Worm (Caenorhabditis elegans) whole organism, L4 larva: ENCODE data around the gene C34F6.1.

Source experiments
- F10B5.3 ChIP-seq: sonication (generic microtip); optimal IDR thresholded peaks from 2 replicates; lab custom pipeline; 2016; ENCODE audit warnings: mild to moderate bottlenecking, missing genetic modification characterization, missing compliant biosample characterization
- F44E2.7 ChIP-seq: fragments of 200-800 bp; sonication (Bioruptor generic); IDR thresholded peaks from 2 replicates; pipeline ENCODE4 v2.1.2; 2022; ENCODE audit warnings: missing genetic modification characterization, missing compliant biosample characterization
- R02D3.7 ChIP-seq: fragments of 150-350 bp; sonication (generic microtip); optimal IDR thresholded peaks from 3 replicates; lab custom pipeline; 2014; ENCODE audit warnings: missing biosample characterization, missing genetic modification characterization
- T20F7.1 ChIP-seq: fragments of 200-800 bp; sonication (Bioruptor generic); optimal IDR thresholded peaks from 2 replicates; lab custom pipeline; 2018; ENCODE audit warnings: mild to moderate bottlenecking, missing genetic modification characterization, missing compliant biosample characterization
- Y105C5A.15 ChIP-seq: fragments of 200-800 bp; sonication (Bioruptor generic); IDR thresholded peaks from 2 replicates; pipeline ENCODE4 v1.3.6; 2022; ENCODE audit warnings: missing genetic modification characterization, missing compliant biosample characterization
- Y48G9A.11 ChIP-seq: fragments of 200-800 bp; sonication (Bioruptor generic); IDR thresholded peaks from 2 replicates; pipeline ENCODE4 v1.3.6; 2022; ENCODE audit warnings: missing genetic modification reagents, missing genetic modification characterization, missing compliant biosample characterization
- Y75B8A.6 ChIP-seq: fragments of 200-800 bp; sonication (Bioruptor generic); IDR thresholded peaks from 2 replicates; pipeline ENCODE4 v1.3.6; 2022; ENCODE audit warnings: missing genetic modification reagents, missing genetic modification characterization, missing compliant biosample characterization
- aha-1 ChIP-seq: fragments of 150-350 bp; peaks from one replicate; lab custom pipeline; 2014; ENCODE audit warnings: missing biosample characterization, missing genetic modification characterization
- arid-1 ChIP-seq: fragments of 200-800 bp; sonication (Bioruptor generic); conservative IDR thresholded peaks from 2 replicates; pipeline ENCODE4 v1.3.6; 2022; ENCODE audit warnings: missing genetic modification reagents, missing genetic modification characterization, missing compliant biosample characterization
- ceh-32 ChIP-seq: sonication (generic microtip); optimal IDR thresholded peaks from 2 replicates; lab custom pipeline; 2016; ENCODE audit warnings: mild to moderate bottlenecking, missing genetic modification characterization, missing compliant biosample characterization; ENCODE audit not compliant: poor library complexity
- ceh-44 ChIP-seq: fragments of 200-800 bp; sonication (Bioruptor generic); IDR thresholded peaks from 2 replicates; pipeline ENCODE4 v1.3.6; 2022; ENCODE audit warnings: missing genetic modification reagents, missing genetic modification characterization, missing compliant biosample characterization
- ces-1 ChIP-seq: fragments of 150-350 bp; sonication (generic microtip); optimal IDR thresholded peaks from 4 replicates; lab custom pipeline; 2014; ENCODE audit warnings: missing biosample characterization, missing genetic modification reagents, missing genetic modification characterization
- cey-2 ChIP-seq: sonication (generic microtip); optimal IDR thresholded peaks from 3 replicates; lab custom pipeline; 2017; ENCODE audit warnings: missing genetic modification characterization, mild to moderate bottlenecking, missing compliant biosample characterization, antibody characterized with exemption, borderline replicate concordance; ENCODE audit not compliant: insufficient read depth
- dmd-9 ChIP-seq: fragments of 200-800 bp; sonication (Bioruptor generic); IDR thresholded peaks from 2 replicates; pipeline ENCODE4 v1.3.6; 2022; ENCODE audit warnings: missing genetic modification reagents, missing genetic modification characterization, missing compliant biosample characterization
- dve-1 ChIP-seq: sonication (generic microtip); optimal IDR thresholded peaks from 2 replicates; lab custom pipeline; 2017; ENCODE audit warnings: antibody characterized with exemption, mild to moderate bottlenecking, missing genetic modification characterization, missing compliant biosample characterization; ENCODE audit not compliant: insufficient read depth
- egl-43 ChIP-seq: fragments of 200-800 bp; sonication (Bioruptor generic); IDR thresholded peaks from 2 replicates; pipeline ENCODE4 v1.3.6; 2022; ENCODE audit warnings: missing genetic modification reagents, missing genetic modification characterization, missing compliant biosample characterization
- gei-8 ChIP-seq: fragments of 200-800 bp; sonication (Bioruptor generic); optimal IDR thresholded peaks from 2 replicates; lab custom pipeline; 2018; ENCODE audit warnings: mild to moderate bottlenecking, missing genetic modification characterization, missing compliant biosample characterization
- hlh-30 ChIP-seq: sonication (generic microtip); optimal IDR thresholded peaks from 2 replicates; lab custom pipeline; 2017; ENCODE audit warnings: antibody characterized with exemption, mild to moderate bottlenecking, missing genetic modification characterization, missing compliant biosample characterization; ENCODE audit not compliant: insufficient read depth
- hmg-1.1 ChIP-seq: fragments of 200-800 bp; sonication (Bioruptor generic); IDR thresholded peaks from 2 replicates; pipeline ENCODE4 v1.3.6; 2022; ENCODE audit warnings: missing genetic modification reagents, missing genetic modification characterization, missing compliant biosample characterization
- jun-1 ChIP-seq: fragments of 150-350 bp; optimal IDR thresholded peaks from 2 replicates; lab custom pipeline; 2014; ENCODE audit warnings: missing biosample characterization, missing genetic modification reagents, missing genetic modification characterization
- lim-7 ChIP-seq: fragments of 200-800 bp; sonication (Bioruptor generic); IDR thresholded peaks from 2 replicates; pipeline ENCODE4 v1.3.6; 2022; ENCODE audit warnings: missing genetic modification characterization, missing compliant biosample characterization
- lin-1 ChIP-seq: fragments of 200-800 bp; sonication (Bioruptor generic); IDR thresholded peaks from 2 replicates; pipeline ENCODE4 v1.3.6; 2022; ENCODE audit warnings: missing genetic modification reagents, missing genetic modification characterization, missing compliant biosample characterization
- lin-38 ChIP-seq: fragments of 200-800 bp; sonication (Bioruptor generic); IDR thresholded peaks from 2 replicates; pipeline ENCODE4 v1.3.6; 2022; ENCODE audit warnings: missing genetic modification reagents, missing genetic modification characterization, missing compliant biosample characterization
- lin-39 ChIP-seq: fragments of 150-350 bp; optimal IDR thresholded peaks from 2 replicates; lab custom pipeline; 2014; ENCODE audit warnings: missing biosample characterization, missing genetic modification reagents, missing genetic modification characterization
- lir-3 ChIP-seq: sonication (generic microtip); optimal IDR thresholded peaks from 2 replicates; lab custom pipeline; 2016; ENCODE audit warnings: mild to moderate bottlenecking, missing genetic modification characterization, missing compliant biosample characterization
- lsy-2 ChIP-seq, 2 experiments: fragments of 150-350 bp in 1 of 2; sonication (generic microtip) in 1 of 2; optimal IDR thresholded peaks; 2 replicates each; lab custom pipeline; 2014 to 2017; ENCODE audit warnings: missing biosample characterization in 2 of 2, missing genetic modification characterization in 2 of 2
- madf-5 ChIP-seq, 2 experiments: fragments of 200-800 bp; sonication (Bioruptor generic); IDR thresholded peaks; 2 replicates each; pipeline ENCODE4 v1.3.6; 2022; ENCODE audit warnings: missing compliant biosample characterization in 2 of 2, missing genetic modification characterization in 2 of 2
- madf-9 ChIP-seq: fragments of 200-800 bp; sonication (Bioruptor generic); conservative IDR thresholded peaks from 2 replicates; pipeline ENCODE4 v1.3.6; 2022; ENCODE audit warnings: missing genetic modification reagents, missing genetic modification characterization, missing compliant biosample characterization
- mdl-1 ChIP-seq, 2 experiments: fragments of 150-350 bp in 1 of 2; sonication (generic microtip) in 1 of 2; optimal IDR thresholded peaks; 2 replicates each; lab custom pipeline; 2014 to 2017; ENCODE audit warnings: missing biosample characterization in 2 of 2, missing genetic modification characterization in 2 of 2
- mxl-2 ChIP-seq: fragments of 200-800 bp; sonication (Bioruptor generic); conservative IDR thresholded peaks from 2 replicates; pipeline ENCODE4 v1.3.6; 2022; ENCODE audit warnings: missing genetic modification reagents, missing genetic modification characterization, missing compliant biosample characterization
- mxl-3 ChIP-seq: fragments of 200-800 bp; sonication (Bioruptor generic); optimal IDR thresholded peaks from 2 replicates; lab custom pipeline; 2018; ENCODE audit warnings: mild to moderate bottlenecking, missing genetic modification characterization, missing compliant biosample characterization
- nhr-11 ChIP-seq: fragments of 150-350 bp; optimal IDR thresholded peaks from 2 replicates; lab custom pipeline; 2014; ENCODE audit warnings: missing biosample characterization, missing genetic modification characterization
- nhr-25 ChIP-seq: sonication (generic microtip); optimal IDR thresholded peaks from 2 replicates; lab custom pipeline; 2017; ENCODE audit warnings: missing genetic modification characterization, mild to moderate bottlenecking, missing compliant biosample characterization, antibody characterized with exemption, moderate library complexity, borderline replicate concordance; ENCODE audit not compliant: insufficient read depth
- nhr-28 ChIP-seq: fragments of 150-350 bp; optimal IDR thresholded peaks from 2 replicates; lab custom pipeline; 2014; ENCODE audit warnings: missing biosample characterization, missing genetic modification characterization
- nhr-41 ChIP-seq: fragments of 200-800 bp; sonication (Bioruptor generic); IDR thresholded peaks from 2 replicates; pipeline ENCODE4 v1.3.6; 2022; ENCODE audit warnings: missing genetic modification reagents, missing genetic modification characterization, missing compliant biosample characterization
- nhr-76 ChIP-seq: fragments of 150-350 bp; optimal IDR thresholded peaks from 2 replicates; lab custom pipeline; 2014; ENCODE audit warnings: missing biosample characterization, missing genetic modification characterization
- nhr-77 ChIP-seq: fragments of 150-350 bp; optimal IDR thresholded peaks from 2 replicates; lab custom pipeline; 2014; ENCODE audit warnings: missing biosample characterization, missing genetic modification characterization
- php-3 ChIP-seq: fragments of 200-800 bp; sonication (Bioruptor generic); IDR thresholded peaks from 2 replicates; pipeline ENCODE4 v1.3.6; 2022; ENCODE audit warnings: missing genetic modification reagents, missing genetic modification characterization, missing compliant biosample characterization
- saeg-2 ChIP-seq: fragments of 200-800 bp; sonication (Bioruptor generic); IDR thresholded peaks from 2 replicates; pipeline ENCODE4 v1.3.6; 2022; ENCODE audit warnings: missing genetic modification reagents, missing genetic modification characterization, missing compliant biosample characterization
- snpc-4 ChIP-seq: fragments of 150-350 bp; optimal IDR thresholded peaks from 2 replicates; lab custom pipeline; 2014; ENCODE audit warnings: missing biosample characterization, missing genetic modification characterization
- spr-3 ChIP-seq: fragments of 200-800 bp; sonication (Bioruptor generic); optimal IDR thresholded peaks from 2 replicates; lab custom pipeline; 2018; ENCODE audit warnings: mild to moderate bottlenecking, missing genetic modification characterization, missing compliant biosample characterization
- tag-97 ChIP-seq: fragments of 200-800 bp; sonication (Bioruptor generic); IDR thresholded peaks from 2 replicates; pipeline ENCODE4 v1.3.6; 2022; ENCODE audit warnings: missing genetic modification characterization, missing compliant biosample characterization
- tra-1 ChIP-seq: fragments of 200-800 bp; sonication (Bioruptor generic); IDR thresholded peaks from 2 replicates; pipeline ENCODE4 v1.3.6; 2022; ENCODE audit warnings: missing genetic modification reagents, missing genetic modification characterization, missing compliant biosample characterization
- unc-130 ChIP-seq: sonication (generic microtip); optimal IDR thresholded peaks from 2 replicates; lab custom pipeline; 2016; ENCODE audit warnings: missing genetic modification reagents, missing genetic modification characterization, missing compliant biosample characterization
- vab-7 ChIP-seq: fragments of 200-800 bp; sonication (Bioruptor generic); IDR thresholded peaks from 2 replicates; pipeline ENCODE4 v1.3.6; 2022; ENCODE audit warnings: missing genetic modification reagents, missing genetic modification characterization, missing compliant biosample characterization
- zag-1 ChIP-seq: fragments of 150-350 bp; optimal IDR thresholded peaks from 2 replicates; lab custom pipeline; 2014; ENCODE audit warnings: missing biosample characterization, missing genetic modification characterization
- zfp-2 ChIP-seq: sonication (generic microtip); optimal IDR thresholded peaks from 2 replicates; lab custom pipeline; 2016; ENCODE audit warnings: mild to moderate bottlenecking, missing genetic modification characterization, missing compliant biosample characterization
- zfp-3 ChIP-seq: fragments of 200-800 bp; sonication (Bioruptor generic); conservative IDR thresholded peaks from 2 replicates; pipeline ENCODE4 v1.3.6; 2022; ENCODE audit warnings: missing genetic modification reagents, missing genetic modification characterization, missing compliant biosample characterization
- ztf-11 ChIP-seq: fragments of 150-350 bp; optimal IDR thresholded peaks from 2 replicates; lab custom pipeline; 2014; ENCODE audit warnings: missing biosample characterization, missing genetic modification characterization

Gene C34F6.1

ce11 chrX:11162778-11163584 lies 33.7 kb downstream of the C34F6.1 start (continued):
- TF ChIP-seq ceh-32 (tag; lab: Kevin White, UChicago) (no peak), lsy-2 (tag; optimal IDR thresholded peaks at IDR 0.05; lab: Kevin White, UChicago) (no peak), hmg-1.1 (no peak), jun-1 (no peak), spr-3 (GFP tag; lab: Kevin White, UChicago) (peak; percentile 24), ceh-44 (no peak), arid-1 (0 out of 2 replicates have a peak, but pooled peaks have one; percentile 47), madf-5 (GFP tag; IDR thresholded peaks at IDR 0.05; lab: Robert Waterston, UW) (peak; percentile 25 to 63; a peak in 1 of 4 replicates), ces-1 (GFP tag; lab: Kevin White, UChicago) (no peak), F10B5.3 (tag; lab: Kevin White, UChicago) (no peak), lin-39 (tag; lab: Kevin White, UChicago) (no peak), nhr-28 (tag; lab: Kevin White, UChicago) (no peak), ztf-11 (tag; lab: Kevin White, UChicago) (no peak), nhr-11 (no peak), php-3 (GFP tag; lab: Robert Waterston, UW) (no peak), Y105C5A.15 (GFP tag; lab: Robert Waterston, UW) (peak; percentile 62; the same call in 1 of the 2 replicates), nhr-41 (GFP tag; lab: Robert Waterston, UW) (no peak), tra-1 (peak; percentile 17), R02D3.7 (tag; lab: Kevin White, UChicago) (no peak), unc-130 (no peak), Y48G9A.11 (GFP tag; lab: Robert Waterston, UW) (no peak), nhr-25 (tag; lab: Kevin White, UChicago) (no peak), lir-3 (tag; lab: Kevin White, UChicago) (no peak), mxl-3 (GFP tag; lab: Kevin White, UChicago) (no peak), snpc-4 (tag; lab: Kevin White, UChicago) (no peak), lin-38 (no peak), gei-8 (GFP tag; lab: Kevin White, UChicago) (no peak), lim-7 (GFP tag; lab: Robert Waterston, UW) (peak; percentile 84), saeg-2 (GFP tag; lab: Robert Waterston, UW) (0 out of 2 replicates have a peak, but pooled peaks have one; percentile 34), zag-1 (tag; lab: Kevin White, UChicago) (no peak), vab-7 (GFP tag; lab: Robert Waterston, UW) (peak; percentile 67), madf-9 (GFP tag; lab: Robert Waterston, UW) (no peak; the same call in 1 of the 2 replicates), nhr-77 (tag; lab: Kevin White, UChicago) (no peak), dve-1 (no peak), dmd-9 (GFP tag; lab: Robert Waterston, UW) (no peak), mdl-1 (tag; optimal IDR thresholded peaks at IDR 0.05; lab: Kevin White, UChicago) (no peak), tag-97 (0 out of 2 replicates have a peak, but pooled peaks have one; percentile 53), F44E2.7 (GFP tag; lab: Robert Waterston, UW) (peak; percentile 70; the same call in 1 of the 2 replicates), egl-43 (GFP tag; lab: Robert Waterston, UW) (no peak), zfp-3 (GFP tag; lab: Robert Waterston, UW) (no peak), mxl-2 (GFP tag; lab: Robert Waterston, UW) (no peak), lin-1 (GFP tag; lab: Robert Waterston, UW) (no peak), aha-1 (tag; lab: Kevin White, UChicago) (peak; percentile 40), zfp-2 (tag; lab: Kevin White, UChicago) (no peak), nhr-76 (tag; lab: Kevin White, UChicago) (no peak), cey-2 (no peak), hlh-30 (tag; lab: Kevin White, UChicago) (no peak), Y75B8A.6 (no peak), T20F7.1 (GFP tag; lab: Kevin White, UChicago) (no peak)
